Fruit fly (Drosophila melanogaster) whole organism, prepupa: ENCODE data around the gene Rpn1.
A peak's percentile ranks its signal among the peaks of the same experiment; 100 is the strongest.

Source experiments
- Blimp-1 ChIP-seq: fragments of 200-800 bp; sonication (Bioruptor generic); optimal IDR thresholded peaks from 3 replicates; lab custom pipeline; 2017; ENCODE audit warnings: missing biosample characterization, missing genetic modification characterization, mild to moderate bottlenecking, moderate library complexity, missing genetic modification reagents
- CG10631 ChIP-seq: fragments of 200-800 bp; sonication (Bioruptor generic); optimal IDR thresholded peaks from 2 replicates; lab custom pipeline; 2016; ENCODE audit warnings: missing biosample characterization, missing genetic modification characterization
- CG10669 ChIP-seq: fragments of 200-800 bp; sonication (Bioruptor generic); optimal IDR thresholded peaks from 3 replicates; lab custom pipeline; 2018; ENCODE audit warnings: missing biosample characterization, mild to moderate bottlenecking, missing genetic modification characterization, moderate library complexity
- CG11294 ChIP-seq: fragments of 200-800 bp; sonication (Bioruptor generic); IDR thresholded peaks from 2 replicates; pipeline ENCODE4 v1.3.6; 2022; ENCODE audit warnings: missing biosample characterization, missing genetic modification characterization
- CG11902 ChIP-seq: fragments of 200-800 bp; sonication (Bioruptor generic); optimal IDR thresholded peaks from 3 replicates; lab custom pipeline; 2016; ENCODE audit warnings: missing biosample characterization, missing genetic modification characterization
- CG15336 ChIP-seq: fragments of 200-800 bp; sonication (Bioruptor generic); IDR thresholded peaks from 2 replicates; pipeline ENCODE4 v1.3.6; 2022; ENCODE audit warnings: missing biosample characterization, missing genetic modification characterization
- CG1621 ChIP-seq: fragments of 200-800 bp; sonication (Bioruptor generic); optimal IDR thresholded peaks from 3 replicates; lab custom pipeline; 2018; ENCODE audit warnings: missing biosample characterization, mild to moderate bottlenecking, missing genetic modification characterization
- CG16779 ChIP-seq: fragments of 200-800 bp; sonication (Bioruptor generic); optimal IDR thresholded peaks from 3 replicates; lab custom pipeline; 2017; ENCODE audit warnings: missing biosample characterization, mild to moderate bottlenecking, missing genetic modification characterization
- CG3032 ChIP-seq: fragments of 200-800 bp; optimal IDR thresholded peaks from 2 replicates; lab custom pipeline; 2019; ENCODE audit warnings: missing biosample characterization, mild to moderate bottlenecking, missing genetic modification characterization, moderate library complexity
- CG31627 ChIP-seq: fragments of 200-800 bp; sonication (Bioruptor generic); optimal IDR thresholded peaks from 3 replicates; lab custom pipeline; 2016; ENCODE audit warnings: missing biosample characterization, missing genetic modification characterization
- CG32006 ChIP-seq: fragments of 200-800 bp; sonication (Bioruptor generic); optimal IDR thresholded peaks from 3 replicates; lab custom pipeline; 2017; ENCODE audit warnings: missing biosample characterization, mild to moderate bottlenecking, missing genetic modification characterization
- CG34406 ChIP-seq: fragments of 200-800 bp; sonication (Bioruptor generic); optimal IDR thresholded peaks from 3 replicates; lab custom pipeline; 2016; ENCODE audit warnings: missing biosample characterization, missing genetic modification characterization
- CG3919 ChIP-seq: fragments of 200-800 bp; sonication (Bioruptor generic); optimal IDR thresholded peaks from 3 replicates; lab custom pipeline; 2016; ENCODE audit warnings: missing biosample characterization, missing genetic modification characterization
- CG6276 ChIP-seq: fragments of 200-800 bp; sonication (Bioruptor generic); optimal IDR thresholded peaks from 2 replicates; lab custom pipeline; 2017; ENCODE audit warnings: missing biosample characterization, mild to moderate bottlenecking, missing genetic modification characterization
- CG6792 ChIP-seq: fragments of 200-800 bp; sonication (Bioruptor generic); optimal IDR thresholded peaks from 3 replicates; lab custom pipeline; 2016; ENCODE audit warnings: missing biosample characterization, missing genetic modification characterization
- CG6808 ChIP-seq: fragments of 200-800 bp; sonication (Bioruptor generic); optimal IDR thresholded peaks from 3 replicates; lab custom pipeline; 2017; ENCODE audit warnings: missing biosample characterization, missing genetic modification characterization, mild to moderate bottlenecking, moderate library complexity, missing genetic modification reagents
- CG6854 ChIP-seq: fragments of 200-800 bp; sonication (Bioruptor generic); optimal IDR thresholded peaks from 2 replicates; lab custom pipeline; 2017; ENCODE audit warnings: missing biosample characterization, mild to moderate bottlenecking, missing genetic modification characterization
- CG8119 ChIP-seq: fragments of 200-800 bp; sonication (Bioruptor generic); IDR thresholded peaks from 3 replicates; pipeline ENCODE4 v1.3.6; 2022; ENCODE audit warnings: missing biosample characterization, missing genetic modification characterization
- CG8319 ChIP-seq: fragments of 200-800 bp; sonication (Bioruptor generic); optimal IDR thresholded peaks from 3 replicates; lab custom pipeline; 2016; ENCODE audit warnings: missing biosample characterization, missing genetic modification characterization
- CG8632 ChIP-seq: fragments of 200-800 bp; sonication (Bioruptor generic); optimal IDR thresholded peaks from 3 replicates; lab custom pipeline; 2016; ENCODE audit warnings: missing biosample characterization, missing genetic modification characterization
- CG9139 ChIP-seq: fragments of 200-800 bp; sonication (Bioruptor generic); optimal IDR thresholded peaks from 3 replicates; lab custom pipeline; 2017; ENCODE audit warnings: missing biosample characterization, mild to moderate bottlenecking, missing genetic modification characterization
- Eip75B ChIP-seq: fragments of 200-800 bp; sonication (Bioruptor generic); optimal IDR thresholded peaks from 3 replicates; lab custom pipeline; 2016; ENCODE audit warnings: missing biosample characterization, missing genetic modification characterization
- Eip78C ChIP-seq: fragments of 200-800 bp; sonication (Bioruptor generic); peaks from one replicate; lab custom pipeline; 2016; ENCODE audit warnings: missing biosample characterization, missing genetic modification characterization
- Eip93F ChIP-seq: fragments of 200-800 bp; sonication (Bioruptor generic); optimal IDR thresholded peaks from 2 replicates; lab custom pipeline; 2016; ENCODE audit warnings: missing biosample characterization, mild to moderate bottlenecking, missing genetic modification characterization
- Ets21C ChIP-seq: fragments of 200-800 bp; sonication (Bioruptor generic); optimal IDR thresholded peaks from 3 replicates; lab custom pipeline; 2016; ENCODE audit warnings: missing biosample characterization, missing genetic modification characterization
- Ets96B ChIP-seq: fragments of 200-800 bp; optimal IDR thresholded peaks from 2 replicates; lab custom pipeline; 2019; ENCODE audit warnings: missing biosample characterization, mild to moderate bottlenecking, missing genetic modification characterization, moderate library complexity
- Gug ChIP-seq: fragments of 200-800 bp; sonication (Bioruptor generic); IDR thresholded peaks from 2 replicates; pipeline ENCODE4 v1.3.6; 2022; ENCODE audit warnings: missing biosample characterization, missing genetic modification characterization
- Hr38 ChIP-seq: sonication (Bioruptor generic); optimal IDR thresholded peaks from 2 replicates; lab custom pipeline; 2016; ENCODE audit warnings: missing biosample characterization, missing genetic modification characterization
- Hr39 ChIP-seq: fragments of 200-800 bp; sonication (Bioruptor generic); optimal IDR thresholded peaks from 2 replicates; lab custom pipeline; 2016; ENCODE audit warnings: missing biosample characterization, missing genetic modification characterization
- Hr4 ChIP-seq: fragments of 200-800 bp; sonication (Bioruptor generic); optimal IDR thresholded peaks from 3 replicates; lab custom pipeline; 2016; ENCODE audit warnings: missing biosample characterization, missing genetic modification characterization
- Lpt ChIP-seq: fragments of 200-800 bp; sonication (Bioruptor generic); optimal IDR thresholded peaks from 3 replicates; lab custom pipeline; 2016; ENCODE audit warnings: missing biosample characterization, missing genetic modification characterization
- OdsH ChIP-seq: fragments of 200-800 bp; sonication (Bioruptor generic); optimal IDR thresholded peaks from 3 replicates; lab custom pipeline; 2016; ENCODE audit warnings: missing biosample characterization, missing genetic modification characterization
- Smox ChIP-seq: fragments of 200-800 bp; sonication (Bioruptor generic); optimal IDR thresholded peaks from 3 replicates; lab custom pipeline; 2016; ENCODE audit warnings: missing biosample characterization, missing genetic modification characterization
- Sox14 ChIP-seq: fragments of 200-800 bp; sonication (Bioruptor generic); optimal IDR thresholded peaks from 3 replicates; lab custom pipeline; 2016; ENCODE audit warnings: missing biosample characterization, missing genetic modification characterization
- achi ChIP-seq: fragments of 200-800 bp; sonication (Bioruptor generic); optimal IDR thresholded peaks from 3 replicates; lab custom pipeline; 2016; ENCODE audit warnings: missing biosample characterization, missing genetic modification characterization
- acj6 ChIP-seq: fragments of 200-800 bp; sonication (Bioruptor generic); optimal IDR thresholded peaks from 3 replicates; lab custom pipeline; 2016; ENCODE audit warnings: missing biosample characterization, missing genetic modification characterization
- cyc ChIP-seq: fragments of 200-800 bp; sonication (Bioruptor generic); optimal IDR thresholded peaks from 3 replicates; lab custom pipeline; 2016; ENCODE audit warnings: missing biosample characterization, missing genetic modification characterization
- dac ChIP-seq: fragments of 200-800 bp; sonication (Bioruptor generic); optimal IDR thresholded peaks from 2 replicates; lab custom pipeline; 2017; ENCODE audit warnings: missing biosample characterization, mild to moderate bottlenecking, missing genetic modification characterization
- dsx ChIP-seq: fragments of 200-800 bp; optimal IDR thresholded peaks from 3 replicates; lab custom pipeline; 2019; ENCODE audit warnings: missing biosample characterization, mild to moderate bottlenecking, missing genetic modification characterization, moderate library complexity; ENCODE audit not compliant: poor library complexity, severe bottlenecking
- eg ChIP-seq: fragments of 200-800 bp; sonication (Bioruptor generic); IDR thresholded peaks from 3 replicates; pipeline ENCODE4 v1.3.6; 2022; ENCODE audit warnings: missing biosample characterization, missing genetic modification characterization
- esn ChIP-seq: fragments of 200-800 bp; sonication (Bioruptor generic); optimal IDR thresholded peaks from 2 replicates; lab custom pipeline; 2016; ENCODE audit warnings: missing biosample characterization, mild to moderate bottlenecking, missing genetic modification characterization, moderate library complexity
- fkh ChIP-seq: fragments of 200-800 bp; sonication (Bioruptor generic); optimal IDR thresholded peaks from 3 replicates; lab custom pipeline; 2017; ENCODE audit warnings: missing biosample characterization, mild to moderate bottlenecking, missing genetic modification characterization, moderate library complexity
- lz ChIP-seq: fragments of 200-800 bp; sonication (Bioruptor generic); optimal IDR thresholded peaks from 3 replicates; lab custom pipeline; 2016; ENCODE audit warnings: missing biosample characterization, missing genetic modification characterization
- pdm3 ChIP-seq: fragments of 200-800 bp; sonication (Bioruptor generic); optimal IDR thresholded peaks from 3 replicates; lab custom pipeline; 2016; ENCODE audit warnings: missing biosample characterization, missing genetic modification characterization
- spab ChIP-seq: fragments of 200-800 bp; sonication (Bioruptor generic); optimal IDR thresholded peaks from 2 replicates; lab custom pipeline; 2017; ENCODE audit warnings: missing biosample characterization, mild to moderate bottlenecking, missing genetic modification characterization, missing genetic modification reagents
- ss ChIP-seq, 2 experiments: fragments of 200-800 bp; sonication (Bioruptor generic); optimal IDR thresholded peaks; 2 replicates in 1 of 2; 3 replicates in 1 of 2; lab custom pipeline; 2017 to 2018; ENCODE audit warnings: mild to moderate bottlenecking in 2 of 2, missing biosample characterization in 2 of 2, missing genetic modification characterization in 2 of 2, moderate library complexity in 1 of 2
- svp ChIP-seq: fragments of 200-800 bp; sonication (Bioruptor generic); peaks from one replicate; lab custom pipeline; 2016; ENCODE audit warnings: missing biosample characterization, missing genetic modification characterization
- topi ChIP-seq: fragments of 200-800 bp; sonication (Bioruptor generic); optimal IDR thresholded peaks from 3 replicates; lab custom pipeline; 2016; ENCODE audit warnings: missing biosample characterization, missing genetic modification characterization
- vri ChIP-seq: fragments of 200-800 bp; sonication (Bioruptor generic); optimal IDR thresholded peaks from 3 replicates; lab custom pipeline; 2016; ENCODE audit warnings: missing biosample characterization, mild to moderate bottlenecking, missing genetic modification characterization

The Rpn1 gene

DNA sequence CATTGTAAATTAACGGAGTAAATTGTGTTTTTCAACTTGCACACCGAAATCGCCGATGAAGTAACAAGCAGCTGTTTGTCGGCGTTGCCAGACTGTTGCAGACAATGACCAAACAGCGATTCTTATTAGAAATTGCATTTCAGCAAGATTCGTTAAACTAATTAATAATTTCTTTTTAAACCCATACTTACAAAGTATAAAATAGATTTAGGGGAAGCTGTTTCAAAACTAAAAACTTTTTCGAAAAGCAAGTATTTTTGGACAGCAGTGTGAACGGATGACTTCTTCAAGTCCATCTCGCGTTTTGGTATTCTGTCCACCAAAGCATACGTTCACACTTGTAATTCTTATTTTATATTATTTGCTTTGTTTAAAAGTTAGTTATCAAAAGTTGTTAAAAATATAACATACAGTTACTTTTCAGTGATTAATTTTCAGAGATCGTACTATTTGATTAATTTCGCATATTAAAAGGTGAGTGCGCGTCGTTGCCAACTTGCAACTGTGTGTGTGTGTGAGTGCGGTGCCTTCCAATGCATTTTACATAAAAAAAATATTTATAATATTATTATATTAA is 13.7 kb downstream of the Rpn1 start, which contains the start of the genes CG8004 and RhoGDI (continued):
- TF ChIP-seq CG3919: peak; percentile 59
- TF ChIP-seq dsx (GFP tag; lab: Kevin White, UChicago): no peak
- TF ChIP-seq CG11902 (GFP tag; lab: Kevin White, UChicago): no peak
- TF ChIP-seq ss (GFP tag; optimal IDR thresholded peaks at IDR 0.05; lab: Kevin White, UChicago): no peak
- TF ChIP-seq Eip93F (GFP tag; lab: Kevin White, UChicago): peak; percentile 31
- peak; percentile 47; the same call in 2 of the 3 replicates for TF ChIP-seq eg
- TF ChIP-seq CG6854 (GFP tag; lab: Kevin White, UChicago): no peak
- TF ChIP-seq CG31627 (GFP tag; lab: Kevin White, UChicago): peak; percentile 77
- peak; percentile 76 for TF ChIP-seq Hr4
- peak; percentile 52 for TF ChIP-seq acj6
- TF ChIP-seq Hr38 (GFP tag; lab: Kevin White, UChicago): no peak
- no peak for TF ChIP-seq fkh (GFP tag; lab: Kevin White, UChicago)
- peak; percentile 67 for TF ChIP-seq lz (GFP tag; lab: Kevin White, UChicago)
- TF ChIP-seq CG1621 (tag; lab: Kevin White, UChicago): peak; percentile 7
- peak; percentile 53 for TF ChIP-seq CG15336 (GFP tag; lab: Robert Waterston, UW)
- TF ChIP-seq CG6792: peak; percentile 52
- peak; percentile 75 for TF ChIP-seq Smox
- no peak for TF ChIP-seq CG6808 (GFP tag; lab: Kevin White, UChicago)
- TF ChIP-seq svp (GFP tag; lab: Kevin White, UChicago): peak; percentile 87
- TF ChIP-seq OdsH: peak; percentile 63
- TF ChIP-seq dac (GFP tag; lab: Kevin White, UChicago): no peak
- TF ChIP-seq Ets96B (tag; lab: Kevin White, UChicago): no peak
- TF ChIP-seq CG34406: peak; percentile 7
- no peak for TF ChIP-seq CG8319 (GFP tag; lab: Kevin White, UChicago)
- TF ChIP-seq Eip75B (GFP tag; lab: Kevin White, UChicago): peak; percentile 61
- TF ChIP-seq CG32006: peak; percentile 40
- no peak for TF ChIP-seq spab (GFP tag; lab: Kevin White, UChicago)
- peak; percentile 72 for TF ChIP-seq Eip78C
- no peak for TF ChIP-seq CG8632 (GFP tag; lab: Kevin White, UChicago)
- TF ChIP-seq topi: peak; percentile 46

DNA sequence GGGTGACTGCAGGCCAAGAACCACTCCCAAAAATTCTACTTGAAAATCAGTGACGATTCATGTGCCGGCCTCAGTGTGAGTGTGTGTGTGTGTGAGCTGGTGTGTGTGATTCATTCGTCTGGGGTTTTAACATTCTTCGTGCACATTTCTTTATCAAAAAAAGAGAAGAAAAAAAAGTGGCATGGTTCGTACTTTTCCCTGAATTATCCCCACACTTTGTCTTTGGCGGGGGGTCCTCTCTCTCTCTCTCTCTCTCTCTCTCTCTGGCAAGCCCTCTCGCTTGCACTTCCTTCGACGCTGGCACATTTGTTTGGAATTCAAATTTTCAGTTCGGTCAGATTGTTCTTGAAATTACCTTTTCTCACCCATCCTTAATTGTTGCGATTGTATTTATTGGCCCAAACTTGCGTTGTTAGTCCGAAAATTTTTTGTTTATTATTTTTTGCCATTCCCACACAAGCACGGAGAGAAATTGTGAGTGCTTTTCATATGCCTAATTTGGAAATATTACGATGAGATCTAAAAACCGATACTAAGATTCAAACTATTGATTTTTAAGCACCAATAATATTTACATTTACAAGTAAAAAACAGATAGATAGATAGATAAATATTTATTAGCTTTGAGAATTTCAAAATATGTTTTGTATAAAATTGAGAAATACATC is 14.3 kb downstream of the Rpn1 start:
- TF ChIP-seq Blimp-1 (GFP tag; lab: Kevin White, UChicago) (peak; percentile 33), CG34406 (peak; percentile 32), Hr38 (GFP tag; lab: Kevin White, UChicago) (no peak), Lpt (GFP tag; lab: Kevin White, UChicago) (peak; percentile 33), CG10631 (GFP tag; lab: Kevin White, UChicago) (no peak), CG8119 (GFP tag; lab: Robert Waterston, UW) (no peak), dac (GFP tag; lab: Kevin White, UChicago) (no peak), Gug (no peak), CG16779 (tag; lab: Kevin White, UChicago) (peak; percentile 32), Hr39 (GFP tag; lab: Kevin White, UChicago) (peak; percentile 35), Ets96B (tag; lab: Kevin White, UChicago) (no peak), Ets21C (GFP tag; lab: Kevin White, UChicago) (no peak), vri (GFP tag; lab: Kevin White, UChicago) (peak; percentile 28), CG10669 (peak; percentile 11), CG11294 (GFP tag; lab: Robert Waterston, UW) (no peak), fkh (GFP tag; lab: Kevin White, UChicago) (no peak), spab (GFP tag; lab: Kevin White, UChicago) (no peak), CG32006 (peak; percentile 16), pdm3 (GFP tag; lab: Kevin White, UChicago) (peak; percentile 45), CG3032 (tag; lab: Kevin White, UChicago) (no peak), CG11902 (GFP tag; lab: Kevin White, UChicago) (no peak), cyc (GFP tag; lab: Kevin White, UChicago) (peak; percentile 5), CG6808 (GFP tag; lab: Kevin White, UChicago) (no peak), achi (no peak), CG9139 (GFP tag; lab: Kevin White, UChicago) (no peak), ss (GFP tag; optimal IDR thresholded peaks at IDR 0.05; lab: Kevin White, UChicago) (peak; percentile 45 to 55), CG6276 (no peak), Sox14 (GFP tag; lab: Kevin White, UChicago) (peak; percentile 33), esn (GFP tag; lab: Kevin White, UChicago) (peak; percentile 58)
